Worm (Caenorhabditis elegans): ENCODE measurements around the gene ZK1010.12.

DNA sequence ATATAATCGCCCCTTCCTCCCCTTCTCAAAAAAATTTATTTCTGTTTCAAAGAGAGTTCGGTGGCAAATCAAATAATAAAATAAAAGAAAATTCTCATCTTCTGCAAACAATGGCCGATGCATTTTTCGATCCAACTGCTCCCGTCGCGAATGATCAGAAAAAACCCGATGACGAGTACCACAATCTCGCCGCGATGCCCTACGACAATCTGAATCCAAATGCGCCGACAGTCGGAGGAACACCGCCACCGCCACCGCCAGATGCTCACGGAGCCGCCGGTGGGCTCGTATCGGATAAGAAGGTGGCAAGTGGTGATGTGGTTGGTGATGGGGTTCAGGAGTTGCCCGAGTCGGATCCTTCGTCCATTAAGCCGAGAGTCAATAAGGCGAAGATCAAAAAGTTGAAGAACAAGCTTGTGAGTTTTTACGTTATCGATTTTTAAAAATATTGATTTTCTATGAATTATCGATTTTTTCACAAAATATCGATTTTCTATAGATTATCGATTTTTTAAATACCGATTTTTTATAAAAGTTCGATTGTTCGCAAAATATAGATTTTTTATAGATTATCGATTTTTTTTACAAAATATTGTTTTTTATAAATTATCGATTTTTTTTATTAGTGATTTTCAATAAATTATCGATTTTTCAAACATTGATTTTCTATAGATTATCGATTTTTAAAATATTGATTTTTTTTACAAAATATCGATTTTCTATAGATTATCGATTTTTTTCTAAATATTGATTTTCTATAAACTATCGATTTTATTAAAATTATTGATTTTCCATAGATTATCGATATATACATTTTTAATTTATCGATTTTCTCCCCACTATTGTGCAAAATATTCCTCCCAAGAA lies 39.5 kb upstream of the ZK1010.12 start, which contains the start of gene Y39E4A.1:
- no peak for TF ChIP-seq ceh-45 (GFP tag; IDR thresholded peaks at IDR 0.05)
- no peak for TF ChIP-seq ref-2 (tag; optimal IDR thresholded peaks at IDR 0.05)
- TF ChIP-seq ceh-9 (tag; optimal IDR thresholded peaks at IDR 0.05), result no peak
- TF ChIP-seq ama-1 (optimal IDR thresholded peaks at IDR 0.05), result no peak

Data from whole organism, late embryonic.